Worm (Caenorhabditis elegans) whole organism, L3 larva: ENCODE data around the gene nlf-1.

ENCODE experiments used
- aly-2 ChIP-seq: fragments of 150-350 bp; optimal IDR thresholded peaks from 2 replicates; lab custom pipeline; 2014; ENCODE audit warnings: missing biosample characterization, missing genetic modification characterization
- lin-39 ChIP-seq: fragments of 150-350 bp; optimal IDR thresholded peaks from 2 replicates; lab custom pipeline; 2018; ENCODE audit warnings: missing biosample characterization, missing genetic modification reagents, missing genetic modification characterization
- nhr-237 ChIP-seq: fragments of 150-350 bp; optimal IDR thresholded peaks from 2 replicates; lab custom pipeline; 2014; ENCODE audit warnings: missing biosample characterization, missing genetic modification characterization
- pha-4 ChIP-seq: fragments of 150-350 bp; optimal IDR thresholded peaks from 2 replicates; lab custom pipeline; 2014; ENCODE audit warnings: missing biosample characterization, missing genetic modification reagents, missing genetic modification characterization
- pqm-1 ChIP-seq: fragments of 150-350 bp; optimal IDR thresholded peaks from 2 replicates; lab custom pipeline; 2017; ENCODE audit warnings: missing biosample characterization, missing genetic modification characterization, inconsistent platforms
- snpc-4 ChIP-seq: fragments of 150-350 bp; optimal IDR thresholded peaks from 2 replicates; lab custom pipeline; 2014; ENCODE audit warnings: missing biosample characterization, missing genetic modification characterization
- ztf-11 ChIP-seq: fragments of 150-350 bp; optimal IDR thresholded peaks from 2 replicates; lab custom pipeline; 2014; ENCODE audit warnings: missing biosample characterization, missing genetic modification characterization

DNA sequence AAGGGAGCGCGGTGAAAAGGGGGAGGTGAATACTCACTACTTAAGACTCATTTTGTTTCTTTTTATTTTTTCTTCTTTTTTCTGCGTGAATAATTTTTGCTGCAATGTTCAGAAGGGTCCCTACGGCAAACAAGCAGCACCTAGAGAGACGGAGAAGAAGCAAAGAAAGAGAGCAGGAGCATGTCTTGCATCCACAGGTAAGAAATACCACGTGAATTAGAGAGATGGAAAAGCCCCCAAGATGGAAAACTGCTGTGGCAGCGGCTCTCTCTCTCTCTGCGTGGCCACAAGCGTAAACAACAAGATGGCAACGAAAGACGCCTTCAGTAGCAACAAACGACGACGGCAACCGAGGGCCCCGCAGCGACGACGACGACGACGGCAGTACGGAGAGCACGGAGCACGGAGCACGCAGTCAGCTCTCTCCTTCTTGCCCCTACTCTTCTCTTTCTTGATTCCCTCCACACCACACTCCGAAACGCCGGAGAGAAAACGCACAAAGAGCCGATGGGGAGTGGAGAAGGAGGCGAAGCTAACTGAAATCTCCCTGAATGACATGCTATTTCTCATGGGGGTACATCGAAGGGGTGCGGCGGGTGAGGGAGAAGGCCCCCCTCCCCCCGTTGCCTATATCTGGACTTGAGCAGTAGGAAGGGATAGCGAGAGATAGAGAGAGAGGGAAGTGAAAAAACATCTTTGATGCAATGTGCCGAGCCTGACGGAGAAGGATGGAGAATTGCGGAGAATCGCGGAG, 24.5 kb downstream of the nlf-1 start:
- TF ChIP-seq nhr-237 (tag; lab: Kevin White, UChicago) (no peak), snpc-4 (tag; lab: Kevin White, UChicago) (peak; percentile 55), ztf-11 (no peak), lin-39 (tag; lab: Kevin White, UChicago) (peak; percentile 15), pqm-1 (no peak), pha-4 (tag; lab: Kevin White, UChicago) (no peak), aly-2 (tag; lab: Kevin White, UChicago) (no peak)
